Worm (Caenorhabditis elegans) whole organism, late embryonic: ENCODE data around the gene T22B2.2.

Experiments used
- Y22D7AL.16 ChIP-seq: sonication (generic microtip); optimal IDR thresholded peaks from 2 replicates; lab custom pipeline; 2016; ENCODE audit warnings: missing genetic modification characterization, missing compliant biosample characterization
- ceh-22 ChIP-seq: sonication (generic microtip); optimal IDR thresholded peaks from 2 replicates; lab custom pipeline; 2017; ENCODE audit warnings: missing biosample characterization, missing genetic modification characterization
- ceh-31 ChIP-seq: sonication (generic microtip); optimal IDR thresholded peaks from 2 replicates; lab custom pipeline; 2016; ENCODE audit warnings: missing genetic modification characterization, missing compliant biosample characterization
- ceh-6 ChIP-seq: fragments of 200-800 bp; sonication (Bioruptor generic); optimal IDR thresholded peaks from 2 replicates; lab custom pipeline; 2018; ENCODE audit warnings: mild to moderate bottlenecking, missing genetic modification characterization, missing compliant biosample characterization
- ceh-9 ChIP-seq: sonication (generic microtip); optimal IDR thresholded peaks from 2 replicates; lab custom pipeline; 2016; ENCODE audit warnings: mild to moderate bottlenecking, missing genetic modification characterization, inconsistent platforms, missing compliant biosample characterization
- fax-1 ChIP-seq: sonication (generic microtip); optimal IDR thresholded peaks from 2 replicates; lab custom pipeline; 2016; ENCODE audit warnings: missing genotype, missing genetic modification characterization, missing compliant biosample characterization
- fkh-10 ChIP-seq: fragments of 150-350 bp; optimal IDR thresholded peaks from 2 replicates; lab custom pipeline; 2014; ENCODE audit warnings: missing biosample characterization, missing genetic modification reagents, missing genetic modification characterization
- hlh-8 ChIP-seq: sonication (generic microtip); optimal IDR thresholded peaks from 2 replicates; lab custom pipeline; 2016; ENCODE audit warnings: missing genotype, missing genetic modification characterization, missing compliant biosample characterization
- lin-11 ChIP-seq: fragments of 200-800 bp; sonication (Bioruptor generic); optimal IDR thresholded peaks from 2 replicates; lab custom pipeline; 2018; ENCODE audit warnings: mild to moderate bottlenecking, missing genetic modification characterization, missing compliant biosample characterization
- nhr-11 ChIP-seq: fragments of 150-350 bp; optimal IDR thresholded peaks from 2 replicates; lab custom pipeline; 2014; ENCODE audit warnings: missing biosample characterization, missing genetic modification characterization
- npax-4 ChIP-seq: sonication (generic microtip); optimal IDR thresholded peaks from 2 replicates; lab custom pipeline; 2016; ENCODE audit warnings: missing genetic modification characterization, missing compliant biosample characterization
- ref-2 ChIP-seq: sonication (generic microtip); optimal IDR thresholded peaks from 2 replicates; lab custom pipeline; 2016; ENCODE audit warnings: missing genetic modification characterization, missing compliant biosample characterization
- sdc-2 ChIP-seq: sonication (generic microtip); optimal IDR thresholded peaks from 2 replicates; lab custom pipeline; 2016; ENCODE audit warnings: missing genotype, missing genetic modification characterization, missing compliant biosample characterization
- unc-42 ChIP-seq: sonication (generic microtip); optimal IDR thresholded peaks from 2 replicates; lab custom pipeline; 2016; ENCODE audit warnings: missing genotype, missing genetic modification characterization, missing compliant biosample characterization

ce11 chrX:3942267-3942666 is 22.1 kb downstream of the T22B2.2 start, which contains the start of gene T19D2.13:
- TF ChIP-seq npax-4 (tag; lab: Kevin White, UChicago) (no peak), ceh-6 (GFP tag; lab: Kevin White, UChicago) (no peak), Y22D7AL.16 (tag; lab: Kevin White, UChicago) (no peak), fkh-10 (GFP tag; lab: Kevin White, UChicago) (no peak), hlh-8 (tag; lab: Kevin White, UChicago) (no peak), ceh-22 (no peak), nhr-11 (tag; lab: Kevin White, UChicago) (no peak), lin-11 (no peak), sdc-2 (tag; lab: Kevin White, UChicago) (no peak), fax-1 (tag; lab: Kevin White, UChicago) (no peak), ref-2 (tag; lab: Kevin White, UChicago) (no peak), ceh-31 (tag; lab: Kevin White, UChicago) (no peak), unc-42 (no peak), ceh-9 (tag; lab: Kevin White, UChicago) (no peak)
